Fruit fly (Drosophila melanogaster): ENCODE data around the gene CG42680.

CG42680 gene

dm6 chr2L:14588134-14588533 is at the start of gene CG42680:
CG42680 (minus strand) TSS chr2L:14588234.
- no peak for TF ChIP-seq CG10348 (GFP tag; IDR thresholded peaks at IDR 0.05)
- TF ChIP-seq Pif1B (GFP tag; optimal IDR thresholded peaks at IDR 0.05): no peak
- TF ChIP-seq CG13204 (GFP tag; optimal IDR thresholded peaks at IDR 0.05): no peak
- no peak for TF ChIP-seq CG9948 (tag; optimal IDR thresholded peaks at IDR 0.05)
- TF ChIP-seq CG14655 (GFP tag; optimal IDR thresholded peaks at IDR 0.05): no peak
- no peak for TF ChIP-seq CG8301 (tag; optimal IDR thresholded peaks at IDR 0.05)
- no peak for TF ChIP-seq CG17806 (tag; optimal IDR thresholded peaks at IDR 0.05)
- TF ChIP-seq EcR (GFP tag; optimal IDR thresholded peaks at IDR 0.05): no peak
- no peak for TF ChIP-seq Pif1A (GFP tag; optimal IDR thresholded peaks at IDR 0.05)
- TF ChIP-seq CG32121 (GFP tag; IDR thresholded peaks at IDR 0.05): no peak
- TF ChIP-seq CG8159 (tag; optimal IDR thresholded peaks at IDR 0.05): no peak
- no peak for TF ChIP-seq rn (GFP tag; IDR thresholded peaks at IDR 0.05)
- TF ChIP-seq CG12605 (GFP tag; IDR thresholded peaks at IDR 0.05): no peak
- TF ChIP-seq Ets98B (GFP tag; IDR thresholded peaks at IDR 0.05): no peak
- TF ChIP-seq CG15710 (tag; optimal IDR thresholded peaks at IDR 0.05): no peak

- peak; percentile 43 for TF ChIP-seq Snoo (tag; optimal IDR thresholded peaks at IDR 0.05)
- no peak for TF ChIP-seq CG12605 (GFP tag; IDR thresholded peaks at IDR 0.05)
- peak; percentile 3 for TF ChIP-seq CG8159 (tag; optimal IDR thresholded peaks at IDR 0.05)
- TF ChIP-seq rn (GFP tag; IDR thresholded peaks at IDR 0.05): peak; percentile 37; the same call in 1 of the 2 replicates
- peak; percentile 52 for TF ChIP-seq CG8301 (tag; optimal IDR thresholded peaks at IDR 0.05)
- no peak for TF ChIP-seq CG4496 (GFP tag; IDR thresholded peaks at IDR 0.05)
- no peak; the same call in 2 of the 3 replicates for TF ChIP-seq fd96Ca (GFP tag; IDR thresholded peaks at IDR 0.05)
- peak; percentile 54 for TF ChIP-seq CG14655 (GFP tag; optimal IDR thresholded peaks at IDR 0.05)
- TF ChIP-seq Ets98B (GFP tag; IDR thresholded peaks at IDR 0.05): peak; percentile 32; the same call in 1 of the 2 replicates
- TF ChIP-seq Pif1B (GFP tag; optimal IDR thresholded peaks at IDR 0.05): no peak
Measured at dm6 chr2L:14634986-14635385, 47.0 kb upstream of the CG42680 start.

- TF ChIP-seq D1 (tag; optimal IDR thresholded peaks at IDR 0.05): no peak
- TF ChIP-seq CG10348 (GFP tag; IDR thresholded peaks at IDR 0.05): no peak
- TF ChIP-seq fd96Ca (GFP tag; IDR thresholded peaks at IDR 0.05): no peak
- TF ChIP-seq Pif1A (GFP tag; optimal IDR thresholded peaks at IDR 0.05): no peak
- no peak for TF ChIP-seq CG8301 (tag; optimal IDR thresholded peaks at IDR 0.05)
- TF ChIP-seq CG14655 (GFP tag; optimal IDR thresholded peaks at IDR 0.05): no peak
- TF ChIP-seq EcR (GFP tag; optimal IDR thresholded peaks at IDR 0.05): peak; percentile 55
- TF ChIP-seq Snoo (tag; optimal IDR thresholded peaks at IDR 0.05): no peak
- TF ChIP-seq Ets98B (GFP tag; IDR thresholded peaks at IDR 0.05): no peak
Measured at dm6 chr2L:14632799-14633198, 44.8 kb upstream of the CG42680 start.

dm6 chr2L:14630988-14631723 is 43.1 kb upstream of the CG42680 start:
- TF ChIP-seq CG12605 (GFP tag; IDR thresholded peaks at IDR 0.05) (peak; percentile 69), CG10348 (GFP tag; IDR thresholded peaks at IDR 0.05) (no peak), Ets98B (GFP tag; IDR thresholded peaks at IDR 0.05) (peak; percentile 77), CG9948 (tag; optimal IDR thresholded peaks at IDR 0.05) (peak; percentile 60), EcR (GFP tag; optimal IDR thresholded peaks at IDR 0.05) (no peak), CG15710 (tag; optimal IDR thresholded peaks at IDR 0.05) (peak; percentile 63), CG8159 (tag; optimal IDR thresholded peaks at IDR 0.05) (peak; percentile 69), CG4496 (GFP tag; IDR thresholded peaks at IDR 0.05) (peak; percentile 85), gl (tag; optimal IDR thresholded peaks at IDR 0.05) (peak; percentile 14), D1 (tag; optimal IDR thresholded peaks at IDR 0.05) (no peak), Pif1A (GFP tag; optimal IDR thresholded peaks at IDR 0.05) (peak; percentile 75), CG13204 (GFP tag; optimal IDR thresholded peaks at IDR 0.05) (peak; percentile 9), Snoo (tag; optimal IDR thresholded peaks at IDR 0.05) (peak; percentile 23), CG32121 (GFP tag; IDR thresholded peaks at IDR 0.05) (peak; percentile 82), CG14655 (GFP tag; optimal IDR thresholded peaks at IDR 0.05) (peak; percentile 79), CG34367 (tag; optimal IDR thresholded peaks at IDR 0.05) (peak; percentile 71), CG8301 (tag; optimal IDR thresholded peaks at IDR 0.05) (peak; percentile 75), CG17806 (tag; optimal IDR thresholded peaks at IDR 0.05) (peak; percentile 68), fd96Ca (GFP tag; IDR thresholded peaks at IDR 0.05) (peak; percentile 65), rn (GFP tag; IDR thresholded peaks at IDR 0.05) (peak; percentile 64; the same call in 1 of the 2 replicates), Pif1B (GFP tag; optimal IDR thresholded peaks at IDR 0.05) (peak; percentile 68)

dm6 chr2L:14628766-14629165 is 40.7 kb upstream of the CG42680 start:
- TF ChIP-seq CG4496 (GFP tag; IDR thresholded peaks at IDR 0.05): 0 out of 3 replicates have a peak, but pooled peaks have one; percentile 3
- TF ChIP-seq fd96Ca (GFP tag; IDR thresholded peaks at IDR 0.05): no peak

- no peak for TF ChIP-seq Snoo (tag; optimal IDR thresholded peaks at IDR 0.05)
- TF ChIP-seq CG9948 (tag; optimal IDR thresholded peaks at IDR 0.05): peak; percentile 2
- peak; percentile 52 for TF ChIP-seq CG14655 (GFP tag; optimal IDR thresholded peaks at IDR 0.05)
- TF ChIP-seq CG17806 (tag; optimal IDR thresholded peaks at IDR 0.05): no peak
- TF ChIP-seq EcR (GFP tag; optimal IDR thresholded peaks at IDR 0.05): no peak
- TF ChIP-seq CG8159 (tag; optimal IDR thresholded peaks at IDR 0.05): no peak
- TF ChIP-seq fd96Ca (GFP tag; IDR thresholded peaks at IDR 0.05): no peak
Measured at dm6 chr2L:14627129-14627528, 39.1 kb upstream of the CG42680 start.

All from whole organism, pupa.